Worm (Caenorhabditis elegans) whole organism, L3 larva: ENCODE measurements around the gene F25B3.5.
A peak's percentile ranks its signal among the peaks of the same experiment; 100 is the strongest.

ENCODE experiments used
- R02D3.7 ChIP-seq: fragments of 150-350 bp; optimal IDR thresholded peaks from 2 replicates; lab custom pipeline; 2014; ENCODE audit warnings: missing biosample characterization, missing genetic modification characterization
- ZK546.5 ChIP-seq: sonication (generic microtip); optimal IDR thresholded peaks from 2 replicates; lab custom pipeline; 2017; ENCODE audit warnings: missing biosample characterization, missing genetic modification characterization
- ama-1 ChIP-seq: fragments of 150-350 bp; optimal IDR thresholded peaks from 2 replicates; lab custom pipeline; 2018
- ceh-16 ChIP-seq: sonication (generic microtip); optimal IDR thresholded peaks from 2 replicates; lab custom pipeline; 2017; ENCODE audit warnings: missing biosample characterization, missing genetic modification characterization
- ceh-82 ChIP-seq: fragments of 150-350 bp; optimal IDR thresholded peaks from 2 replicates; lab custom pipeline; 2014; ENCODE audit warnings: missing biosample characterization, missing genetic modification characterization
- ceh-9 ChIP-seq: sonication (generic microtip); optimal IDR thresholded peaks from 2 replicates; lab custom pipeline; 2018; ENCODE audit warnings: missing biosample characterization, missing genetic modification characterization
- egl-5 ChIP-seq: fragments of 150-350 bp; optimal IDR thresholded peaks from 2 replicates; lab custom pipeline; 2017; ENCODE audit warnings: missing biosample characterization, missing genetic modification reagents, missing genetic modification characterization, inconsistent platforms
- elt-1 ChIP-seq: fragments of 150-350 bp; optimal IDR thresholded peaks from 2 replicates; lab custom pipeline; 2014; ENCODE audit warnings: missing biosample characterization, missing genetic modification characterization
- elt-2 ChIP-seq: sonication (generic microtip); optimal IDR thresholded peaks from 2 replicates; lab custom pipeline; 2016; ENCODE audit warnings: missing genetic modification reagents, mild to moderate bottlenecking, missing genetic modification characterization, missing compliant biosample characterization
- elt-3 ChIP-seq, 3 experiments: fragments of 150-350 bp in 1 of 3; sonication (generic microtip) in 2 of 3; optimal IDR thresholded peaks; 2 replicates in 2 of 3; 4 replicates in 1 of 3; lab custom pipeline; 2014 to 2017; ENCODE audit warnings: missing biosample characterization in 3 of 3, missing genetic modification characterization in 3 of 3
- fkh-10 ChIP-seq: sonication (generic microtip); optimal IDR thresholded peaks from 2 replicates; lab custom pipeline; 2017; ENCODE audit warnings: missing biosample characterization, missing genetic modification reagents, missing genetic modification characterization
- fkh-2 ChIP-seq: fragments of 150-350 bp; optimal IDR thresholded peaks from 2 replicates; lab custom pipeline; 2014; ENCODE audit warnings: missing biosample characterization, missing genetic modification reagents, missing genetic modification characterization
- fos-1 ChIP-seq: fragments of 150-350 bp; optimal IDR thresholded peaks from 2 replicates; lab custom pipeline; 2014; ENCODE audit warnings: missing biosample characterization, missing genetic modification characterization
- jun-1 ChIP-seq: fragments of 150-350 bp; optimal IDR thresholded peaks from 2 replicates; lab custom pipeline; 2014; ENCODE audit warnings: missing biosample characterization, missing genetic modification reagents, missing genetic modification characterization
- lin-39 ChIP-seq: fragments of 150-350 bp; optimal IDR thresholded peaks from 2 replicates; lab custom pipeline; 2018; ENCODE audit warnings: missing biosample characterization, missing genetic modification reagents, missing genetic modification characterization
- lsy-12 ChIP-seq: sonication (generic microtip); optimal IDR thresholded peaks from 2 replicates; lab custom pipeline; 2016; ENCODE audit warnings: mild to moderate bottlenecking, missing genetic modification characterization, missing compliant biosample characterization
- mdl-1 ChIP-seq: fragments of 150-350 bp; optimal IDR thresholded peaks from 2 replicates; lab custom pipeline; 2014; ENCODE audit warnings: missing biosample characterization, missing genetic modification characterization
- mml-1 ChIP-seq: fragments of 150-350 bp; sonication (generic microtip); optimal IDR thresholded peaks from 3 replicates; lab custom pipeline; 2014; ENCODE audit warnings: missing biosample characterization, missing genetic modification characterization
- nfya-1 ChIP-seq: sonication (generic microtip); optimal IDR thresholded peaks from 2 replicates; lab custom pipeline; 2017; ENCODE audit warnings: missing genetic modification characterization, mild to moderate bottlenecking, missing compliant biosample characterization, antibody characterized with exemption, moderate library complexity; ENCODE audit not compliant: insufficient read depth
- nhr-12 ChIP-seq: fragments of 150-350 bp; optimal IDR thresholded peaks from 2 replicates; lab custom pipeline; 2014; ENCODE audit warnings: missing biosample characterization, missing genetic modification characterization
- nhr-23 ChIP-seq: fragments of 150-350 bp; optimal IDR thresholded peaks from 2 replicates; lab custom pipeline; 2014; ENCODE audit warnings: missing biosample characterization, missing genetic modification reagents, missing genetic modification characterization
- nhr-25 ChIP-seq: sonication (generic microtip); optimal IDR thresholded peaks from 2 replicates; lab custom pipeline; 2017; ENCODE audit warnings: missing biosample characterization, missing genetic modification characterization
- nhr-28 ChIP-seq: fragments of 150-350 bp; optimal IDR thresholded peaks from 2 replicates; lab custom pipeline; 2014; ENCODE audit warnings: missing biosample characterization, missing genetic modification characterization
- nhr-76 ChIP-seq: fragments of 150-350 bp; sonication (generic microtip); optimal IDR thresholded peaks from 5 replicates; lab custom pipeline; 2014; ENCODE audit warnings: missing biosample characterization, missing genetic modification characterization
- pha-4 ChIP-seq: fragments of 150-350 bp; optimal IDR thresholded peaks from 2 replicates; lab custom pipeline; 2014; ENCODE audit warnings: missing biosample characterization, missing genetic modification reagents, missing genetic modification characterization
- pqm-1 ChIP-seq: fragments of 150-350 bp; optimal IDR thresholded peaks from 2 replicates; lab custom pipeline; 2017; ENCODE audit warnings: missing biosample characterization, missing genetic modification characterization, inconsistent platforms
- sea-2 ChIP-seq: fragments of 150-350 bp; sonication (generic microtip); optimal IDR thresholded peaks from 4 replicates; lab custom pipeline; 2014; ENCODE audit warnings: missing biosample characterization, missing genetic modification reagents, missing genetic modification characterization
- skn-1 ChIP-seq: fragments of 150-350 bp; optimal IDR thresholded peaks from 2 replicates; lab custom pipeline; 2014; ENCODE audit warnings: missing biosample characterization, missing genetic modification characterization
- snpc-4 ChIP-seq: fragments of 150-350 bp; optimal IDR thresholded peaks from 2 replicates; lab custom pipeline; 2014; ENCODE audit warnings: missing biosample characterization, missing genetic modification characterization
- tbx-2 ChIP-seq: sonication (generic microtip); optimal IDR thresholded peaks from 2 replicates; lab custom pipeline; 2016; ENCODE audit warnings: mild to moderate bottlenecking, missing genetic modification characterization, missing compliant biosample characterization
- unc-62 ChIP-seq: fragments of 150-350 bp; sonication (generic microtip); optimal IDR thresholded peaks from 4 replicates; lab custom pipeline; 2014; ENCODE audit warnings: missing biosample characterization, missing genetic modification reagents, missing genetic modification characterization
- zag-1 ChIP-seq: fragments of 150-350 bp; optimal IDR thresholded peaks from 2 replicates; lab custom pipeline; 2014; ENCODE audit warnings: missing biosample characterization, missing genetic modification characterization
- ztf-4 ChIP-seq: fragments of 150-350 bp; optimal IDR thresholded peaks from 2 replicates; lab custom pipeline; 2014; ENCODE audit warnings: missing biosample characterization, missing genetic modification characterization

F25B3.5 gene

DNA sequence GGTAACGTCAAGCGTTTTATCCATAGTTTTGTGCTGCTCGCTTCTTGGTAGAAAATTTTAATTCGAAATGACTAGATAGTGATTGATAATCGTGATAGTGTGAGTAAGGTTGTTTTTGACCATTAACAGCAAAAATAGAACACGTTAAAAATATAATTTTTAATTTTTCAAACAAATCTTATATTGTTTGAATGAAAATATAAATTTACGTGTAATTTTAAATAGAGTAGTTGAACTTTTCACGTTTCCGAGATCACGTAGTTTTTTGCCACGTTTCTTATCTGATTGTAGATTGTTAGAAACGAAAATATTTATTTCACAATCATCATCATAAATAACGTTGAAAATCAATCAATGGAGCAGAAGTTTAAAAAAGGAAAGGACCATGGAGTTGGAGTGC, 38.6 kb downstream of the F25B3.5 start, which contains the start of the genes C50F4.10 and pfk-1.2:
TSS of gene C50F4.10 (minus strand) at position 101 of the 400 bp plus-strand sequence.
TSS of gene pfk-1.2 (plus strand) at position 325 of the 400 bp plus-strand sequence.
- TF ChIP-seq nhr-28 (tag; lab: Kevin White, UChicago) (no peak), R02D3.7 (no peak), tbx-2 (tag; lab: Kevin White, UChicago) (no peak), snpc-4 (tag; lab: Kevin White, UChicago) (no peak), nfya-1 (no peak), mml-1 (tag; lab: Kevin White, UChicago) (no peak), sea-2 (no peak), lin-39 (no peak), pha-4 (tag; lab: Kevin White, UChicago) (no peak), ceh-9 (tag; lab: Kevin White, UChicago) (no peak), elt-3 (tag; optimal IDR thresholded peaks at IDR 0.05; lab: Kevin White, UChicago) (no peak)

DNA sequence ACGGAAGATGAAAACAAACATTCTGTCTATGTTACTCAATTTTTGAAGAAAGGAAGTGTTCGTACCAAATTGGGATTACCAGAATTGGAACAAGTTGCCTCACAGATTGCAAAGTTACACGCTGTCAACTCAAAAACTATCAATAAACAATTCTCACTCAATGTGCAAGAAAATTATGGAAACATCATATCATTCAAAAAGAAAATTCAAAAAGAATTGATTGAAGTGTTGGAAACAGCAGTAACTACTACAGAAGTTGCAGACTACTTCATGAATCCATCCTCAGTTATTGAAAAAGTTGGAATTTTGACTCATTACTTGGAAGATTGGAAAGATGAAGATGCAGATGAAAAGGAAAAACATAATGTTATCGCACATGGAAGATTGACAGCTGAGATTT, 42.1 kb downstream of the F25B3.5 start:
- TF ChIP-seq nfya-1 (no peak), mml-1 (tag; lab: Kevin White, UChicago) (no peak), ZK546.5 (tag; lab: Kevin White, UChicago) (no peak), nhr-76 (tag; lab: Kevin White, UChicago) (no peak)
- TF ChIP-seq, all 47 proteins: peak for 0

DNA sequence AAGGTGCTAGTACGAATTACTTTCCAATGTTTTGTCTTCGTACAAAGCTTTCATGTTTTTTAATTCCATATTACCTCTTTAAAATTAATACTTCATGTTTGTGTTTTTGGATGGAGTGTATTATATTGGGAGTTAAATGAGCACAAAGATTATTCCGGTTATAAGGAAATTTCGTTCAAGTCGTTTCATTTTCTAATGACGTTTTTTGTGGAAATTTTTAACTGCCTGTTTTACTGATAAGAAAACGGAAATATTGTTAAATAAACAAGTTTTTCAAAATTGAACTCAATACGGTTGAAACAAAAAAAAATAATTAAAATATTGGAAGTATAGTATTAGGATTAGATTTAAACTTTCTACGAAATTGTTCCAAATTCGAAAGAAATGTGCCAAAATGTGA, 42.8 kb downstream of the F25B3.5 start:
- no peak for TF ChIP-seq sea-2
- no peak for TF ChIP-seq zag-1 (tag; lab: Kevin White, UChicago)
- no peak for TF ChIP-seq elt-3 (tag; optimal IDR thresholded peaks at IDR 0.05; lab: Kevin White, UChicago)
- TF ChIP-seq ceh-9 (tag; lab: Kevin White, UChicago) = no peak
- no peak for TF ChIP-seq fkh-2 (tag; lab: Kevin White, UChicago)
- no peak for TF ChIP-seq unc-62
- peak; percentile 59 for TF ChIP-seq pqm-1 (tag; lab: Kevin White, UChicago)
- no peak for TF ChIP-seq lin-39
- TF ChIP-seq fkh-10 = no peak
- TF ChIP-seq ceh-82 = no peak
- TF ChIP-seq ZK546.5 (tag; lab: Kevin White, UChicago) = no peak
- TF ChIP-seq ztf-4 (tag; lab: Kevin White, UChicago) = no peak
- peak; percentile 56 for TF ChIP-seq elt-2
- no peak for TF ChIP-seq tbx-2 (tag; lab: Kevin White, UChicago)

DNA sequence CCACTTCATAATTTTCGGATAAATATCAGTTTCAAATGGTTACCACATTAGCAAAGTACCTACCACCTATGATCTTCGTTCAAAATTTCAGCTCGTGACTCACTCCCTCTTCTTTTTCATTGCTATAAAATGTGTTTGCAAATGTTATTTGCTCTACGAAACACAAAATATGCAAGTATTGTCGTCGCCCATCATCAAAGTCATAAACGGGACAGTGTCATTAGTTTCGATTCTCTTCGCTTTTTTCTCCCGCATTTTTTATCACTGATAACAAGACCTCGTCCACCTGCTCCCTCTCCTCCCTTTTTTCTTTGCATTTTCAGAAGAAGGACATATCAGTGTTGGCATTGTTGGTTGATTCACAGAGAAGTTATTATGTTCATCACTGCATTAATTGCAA, 43.6 kb downstream of the F25B3.5 start, which contains the start of gene C50F4.1:
TSS of gene C50F4.1 (plus strand) at position 324 of the 400 bp plus-strand sequence.
- TF ChIP-seq jun-1 (no peak), elt-1 (no peak), R02D3.7 (no peak), nhr-28 (tag; lab: Kevin White, UChicago) (no peak), elt-2 (peak; percentile 79), pqm-1 (tag; lab: Kevin White, UChicago) (peak; percentile 80), nhr-12 (tag; lab: Kevin White, UChicago) (no peak), skn-1 (no peak), ceh-16 (tag; lab: Kevin White, UChicago) (no peak), fkh-10 (no peak), tbx-2 (tag; lab: Kevin White, UChicago) (no peak)
- TF ChIP-seq, all 47 proteins: peak for 2

DNA sequence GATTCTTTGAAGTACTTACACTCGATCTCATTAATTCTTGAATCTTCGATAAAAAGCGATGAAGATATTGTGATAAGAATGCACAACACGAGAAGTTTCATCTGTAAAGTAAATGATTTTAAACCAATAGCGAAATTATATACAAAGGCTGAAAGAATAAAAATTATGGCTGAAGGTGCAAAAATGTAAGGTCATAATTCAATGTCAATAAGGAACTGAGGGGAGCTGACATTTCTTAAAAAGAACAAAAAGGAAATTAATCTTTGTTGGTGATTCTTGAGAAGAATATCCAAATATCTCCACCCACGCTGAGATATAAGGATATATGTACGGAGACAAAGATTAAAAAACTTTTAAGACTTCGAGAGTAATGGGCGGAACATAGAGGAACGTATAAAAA, 46.0 kb downstream of the F25B3.5 start, which contains the start of gene C50F4.9:
TSS of gene C50F4.9 (minus strand) at position 101 of the 400 bp plus-strand sequence.
- TF ChIP-seq fos-1 (tag; lab: Kevin White, UChicago) = no peak
- no peak for TF ChIP-seq nhr-25 (tag; lab: Kevin White, UChicago)
- TF ChIP-seq elt-2 = no peak
- TF ChIP-seq ama-1 (lab: Kevin White, UChicago) = no peak
- TF ChIP-seq egl-5 = no peak
- no peak for TF ChIP-seq tbx-2 (tag; lab: Kevin White, UChicago)
- TF ChIP-seq nhr-76 (tag; lab: Kevin White, UChicago) = no peak
- TF ChIP-seq mdl-1 (tag; lab: Kevin White, UChicago) = no peak
- TF ChIP-seq sea-2 = no peak
- TF ChIP-seq lsy-12 = no peak
- no peak for TF ChIP-seq ztf-4 (tag; lab: Kevin White, UChicago)

DNA sequence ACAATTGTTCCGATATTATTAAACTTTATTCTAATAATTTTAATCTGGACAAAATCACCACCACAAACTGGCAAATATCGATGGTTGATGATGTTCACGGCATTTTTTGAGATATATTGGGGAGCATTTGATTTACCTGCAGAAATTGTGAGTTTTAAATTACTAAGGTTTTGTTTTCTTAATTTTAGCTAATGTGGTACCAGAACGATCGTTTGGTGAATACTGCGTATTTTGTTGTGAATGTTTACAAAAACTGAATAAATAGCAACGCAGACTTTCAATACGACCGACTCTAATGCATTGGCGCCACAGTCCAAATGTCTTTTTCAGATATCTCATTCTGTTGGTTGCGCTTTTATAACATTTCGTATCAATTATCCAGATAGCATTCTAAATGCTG, 48.4 kb downstream of the F25B3.5 start:
- no peak for TF ChIP-seq R02D3.7
- TF ChIP-seq nhr-23 (tag; lab: Kevin White, UChicago) = no peak
- TF ChIP-seq elt-3 (tag; optimal IDR thresholded peaks at IDR 0.05; lab: Kevin White, UChicago) = no peak
- no peak for TF ChIP-seq ceh-82
- TF ChIP-seq fkh-10 = no peak
- no peak for TF ChIP-seq ceh-9 (tag; lab: Kevin White, UChicago)
- TF ChIP-seq sea-2 = no peak
- TF ChIP-seq nhr-76 (tag; lab: Kevin White, UChicago) = no peak
